Worm (Caenorhabditis elegans): ENCODE data around the gene xrn-1.

DNA sequence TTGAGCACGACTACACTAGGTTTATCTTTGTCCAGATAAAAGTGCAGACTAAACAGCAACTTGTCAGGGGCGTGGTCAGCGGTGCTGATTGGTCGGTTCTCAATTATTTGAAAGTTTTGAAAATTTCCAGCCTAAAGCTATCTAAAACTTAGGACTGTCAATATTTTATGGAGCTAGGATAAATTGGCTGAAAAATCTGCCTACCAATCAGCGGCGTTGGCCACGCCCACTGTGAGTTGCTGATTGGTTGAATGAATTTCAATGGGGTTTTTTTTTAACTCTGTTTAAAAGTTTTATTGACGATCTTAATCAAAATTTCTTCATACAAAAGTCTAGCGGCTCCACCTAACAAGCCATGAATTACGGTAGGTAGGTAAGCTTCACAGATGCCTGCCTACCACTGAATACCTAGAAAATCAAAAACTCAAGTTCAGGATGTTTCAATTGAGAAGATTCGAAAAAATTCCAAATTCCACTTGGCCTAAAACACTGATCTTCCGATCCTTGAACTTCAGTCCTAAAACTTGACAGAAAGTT lies 22.7 kb upstream of the xrn-1 start:
- TF ChIP-seq unc-39 (tag; optimal IDR thresholded peaks at IDR 0.05) (no peak), lsy-2 (tag; optimal IDR thresholded peaks at IDR 0.05) (no peak), snpc-4 (tag; optimal IDR thresholded peaks at IDR 0.05) (no peak)

Measured in whole organism, L4 larva.